Worm (Caenorhabditis elegans): Measurements from ENCODE around the gene F58B3.6.

The F58B3.6 gene

ce11 chrIV:11604909-11605308 is 31.5 kb upstream of the F58B3.6 start, which contains the start of the genes ragc-1 and Y24F12A.1 (continued):
- no peak for TF ChIP-seq nhr-111 (GFP tag; optimal IDR thresholded peaks at IDR 0.05)
- TF ChIP-seq ceh-32 (tag; optimal IDR thresholded peaks at IDR 0.05; ENCODE audit: poor library complexity) = no peak
- no peak for TF ChIP-seq ceh-82 (tag; optimal IDR thresholded peaks at IDR 0.05)
- no peak for TF ChIP-seq F49E8.2 (tag; optimal IDR thresholded peaks at IDR 0.05; ENCODE audit: borderline replicate concordance)
- TF ChIP-seq skn-1 (tag; optimal IDR thresholded peaks at IDR 0.05) = no peak
- TF ChIP-seq dve-1 (tag; optimal IDR thresholded peaks at IDR 0.05; ENCODE audit: insufficient read depth) = peak; percentile 74
- no peak for TF ChIP-seq daf-19 (GFP tag; conservative IDR thresholded peaks at IDR 0.05)
- no peak for TF ChIP-seq F37D6.2 (tag; optimal IDR thresholded peaks at IDR 0.05)
- TF ChIP-seq lir-3 (tag; optimal IDR thresholded peaks at IDR 0.05) = no peak
- TF ChIP-seq lim-7 (GFP tag; IDR thresholded peaks at IDR 0.05) = no peak
- no peak for TF ChIP-seq dmd-6 (GFP tag; IDR thresholded peaks at IDR 0.05)
- no peak for TF ChIP-seq F26F4.8 (GFP tag; conservative IDR thresholded peaks at IDR 0.05)
- no peak for TF ChIP-seq nhr-41 (GFP tag; IDR thresholded peaks at IDR 0.05)
- TF ChIP-seq R02D3.7 (tag; optimal IDR thresholded peaks at IDR 0.05) = no peak
- TF ChIP-seq D1046.2 (GFP tag; IDR thresholded peaks at IDR 0.05) = no peak
- no peak for TF ChIP-seq cey-2 (tag; optimal IDR thresholded peaks at IDR 0.05; ENCODE audit: borderline replicate concordance, insufficient read depth)
- peak in 1 of 2 experiments; percentile 77 for TF ChIP-seq mdl-1 (tag; optimal IDR thresholded peaks at IDR 0.05)
- TF ChIP-seq set-16 (GFP tag; IDR thresholded peaks at IDR 0.05) = no peak
- no peak for TF ChIP-seq php-3 (GFP tag; IDR thresholded peaks at IDR 0.05)
- TF ChIP-seq rbr-2 (tag; optimal IDR thresholded peaks at IDR 0.05) = peak; percentile 15
- no peak for TF ChIP-seq arid-1 (GFP tag; conservative IDR thresholded peaks at IDR 0.05)
- no peak for TF ChIP-seq tag-97 (GFP tag; IDR thresholded peaks at IDR 0.05)
- no peak for TF ChIP-seq mdt-29 (GFP tag; IDR thresholded peaks at IDR 0.05)
- no peak for TF ChIP-seq sdz-12 (GFP tag; optimal IDR thresholded peaks at IDR 0.05)
- no peak for TF ChIP-seq attf-4 (tag; optimal IDR thresholded peaks at IDR 0.05)
- no peak for TF ChIP-seq duxl-1 (tag; optimal IDR thresholded peaks at IDR 0.05; ENCODE audit: poor library complexity)
- no peak for TF ChIP-seq ztf-7 (tag; optimal IDR thresholded peaks at IDR 0.05)
- TF ChIP-seq T26A8.4 (GFP tag; IDR thresholded peaks at IDR 0.05) = no peak
- TF ChIP-seq aly-2 (tag; optimal IDR thresholded peaks at IDR 0.05) = no peak
- peak; percentile 3 for TF ChIP-seq T20F7.1 (GFP tag; optimal IDR thresholded peaks at IDR 0.05)
- no peak for TF ChIP-seq egl-43 (GFP tag; IDR thresholded peaks at IDR 0.05)
- TF ChIP-seq zip-11 (GFP tag; IDR thresholded peaks at IDR 0.05) = no peak
- TF ChIP-seq spr-1 (tag; optimal IDR thresholded peaks at IDR 0.05) = no peak
- peak; percentile 76 for TF ChIP-seq mep-1 (tag; optimal IDR thresholded peaks at IDR 0.05)
- TF ChIP-seq dpl-1 (GFP tag; optimal IDR thresholded peaks at IDR 0.05) = peak; percentile 46
- TF ChIP-seq nhr-6 (tag; optimal IDR thresholded peaks at IDR 0.05) = peak; percentile 31
- no peak for TF ChIP-seq spr-3 (GFP tag; optimal IDR thresholded peaks at IDR 0.05)
- TF ChIP-seq tra-1 (GFP tag; IDR thresholded peaks at IDR 0.05) = no peak
- peak; percentile 59 for TF ChIP-seq unc-130 (GFP tag; optimal IDR thresholded peaks at IDR 0.05)
- no peak for TF ChIP-seq saeg-2 (GFP tag; IDR thresholded peaks at IDR 0.05)
- no peak for TF ChIP-seq lin-13 (GFP tag; optimal IDR thresholded peaks at IDR 0.05)
- no peak for TF ChIP-seq dmd-8 (GFP tag; IDR thresholded peaks at IDR 0.05)
- no peak for TF ChIP-seq jun-1 (tag; optimal IDR thresholded peaks at IDR 0.05)
- no peak for TF ChIP-seq nhr-48 (tag; optimal IDR thresholded peaks at IDR 0.05)
- TF ChIP-seq zip-2 (tag; optimal IDR thresholded peaks at IDR 0.05) = no peak
- peak in 1 of 2 experiments; percentile 2 for TF ChIP-seq hif-1 (tag; optimal IDR thresholded peaks at IDR 0.05)
- TF ChIP-seq ama-1 (optimal IDR thresholded peaks at IDR 0.05) = no peak
- TF ChIP-seq ces-1 (GFP tag; optimal IDR thresholded peaks at IDR 0.05) = no peak
- no peak for TF ChIP-seq zfp-3 (GFP tag; conservative IDR thresholded peaks at IDR 0.05)
- no peak for TF ChIP-seq nhr-102 (tag; optimal IDR thresholded peaks at IDR 0.05)
- TF ChIP-seq hmg-1.1 (GFP tag; IDR thresholded peaks at IDR 0.05) = no peak
- no peak for TF ChIP-seq lin-29 (GFP tag; IDR thresholded peaks at IDR 0.05)
